Fruit fly (Drosophila melanogaster) whole organism, wandering third instar larva: ENCODE measurements around the gene CG13810.

Experiments used
- CG9705 ChIP-seq: fragments of 200-800 bp; sonication (Bioruptor generic); optimal IDR thresholded peaks from 2 replicates; lab custom pipeline; 2018; ENCODE audit warnings: missing biosample characterization, mild to moderate bottlenecking, missing genetic modification characterization
- CrebA ChIP-seq: fragments of 200-800 bp; sonication (Bioruptor generic); optimal IDR thresholded peaks from 2 replicates; lab custom pipeline; 2016; ENCODE audit warnings: missing biosample characterization, mild to moderate bottlenecking, missing genetic modification characterization, borderline replicate concordance
- Dfd ChIP-seq: fragments of >200 bp; optimal IDR thresholded peaks from 2 replicates; lab custom pipeline; 2017; ENCODE audit warnings: missing biosample characterization, missing genetic modification characterization
- Dif ChIP-seq: fragments of 200-275, 200-300 bp; sonication (Bioruptor generic); optimal IDR thresholded peaks from 2 replicates; lab custom pipeline; 2018; ENCODE audit warnings: missing biosample characterization, missing genetic modification characterization; ENCODE audit not compliant: partially characterized antibody
- GATAd ChIP-seq: sonication (Bioruptor generic); optimal IDR thresholded peaks from 2 replicates; lab custom pipeline; 2016; ENCODE audit warnings: missing biosample characterization, missing genetic modification characterization
- HLH106 ChIP-seq: fragments of 200-800 bp; optimal IDR thresholded peaks from 3 replicates; lab custom pipeline; 2019; ENCODE audit warnings: missing biosample characterization, mild to moderate bottlenecking, missing genetic modification characterization, moderate library complexity
- Hnf4 ChIP-seq: fragments of 200-800 bp; sonication (Bioruptor generic); optimal IDR thresholded peaks from 2 replicates; lab custom pipeline; 2016; ENCODE audit warnings: missing biosample characterization, mild to moderate bottlenecking, missing genetic modification characterization
- Hr78 ChIP-seq: fragments of >200 bp; optimal IDR thresholded peaks from 2 replicates; lab custom pipeline; 2017; ENCODE audit warnings: missing biosample characterization, missing genetic modification characterization
- Hr83 ChIP-seq: fragments of 200-300 bp; sonication (Bioruptor generic); optimal IDR thresholded peaks from 2 replicates; lab custom pipeline; 2016; ENCODE audit warnings: missing biosample characterization, mild to moderate bottlenecking, missing genetic modification characterization, moderate library complexity; ENCODE audit not compliant: poor library complexity, severe bottlenecking
- Jra ChIP-seq: sonication (Bioruptor generic); optimal IDR thresholded peaks from 2 replicates; lab custom pipeline; 2016; ENCODE audit warnings: missing biosample characterization, missing genetic modification characterization
- Mio ChIP-seq: sonication (Bioruptor generic); optimal IDR thresholded peaks from 2 replicates; lab custom pipeline; 2016; ENCODE audit warnings: missing biosample characterization, missing genetic modification characterization
- Myc ChIP-seq: fragments of >200 bp; optimal IDR thresholded peaks from 2 replicates; lab custom pipeline; 2017
- N ChIP-seq: fragments of >200 bp; optimal IDR thresholded peaks from 2 replicates; lab custom pipeline; 2018; ENCODE audit warnings: missing biosample characterization, missing external identifiers, missing genetic modification characterization
- OdsH ChIP-seq: fragments of 200-800 bp; sonication (Bioruptor generic); optimal IDR thresholded peaks from 2 replicates; lab custom pipeline; 2016; ENCODE audit warnings: missing biosample characterization, mild to moderate bottlenecking, missing genetic modification characterization
- Rel ChIP-seq, 2 experiments: fragments of 200-800 bp; sonication (Bioruptor generic) in 1 of 2; optimal IDR thresholded peaks; 2 replicates in 1 of 2; 3 replicates in 1 of 2; lab custom pipeline; 2016 to 2019; ENCODE audit warnings: mild to moderate bottlenecking in 2 of 2, missing biosample characterization in 2 of 2, missing genetic modification characterization in 2 of 2, moderate library complexity in 1 of 2
- Sp1 ChIP-seq: fragments of 200-800 bp; sonication (Bioruptor generic); optimal IDR thresholded peaks from 3 replicates; lab custom pipeline; 2019; ENCODE audit warnings: missing biosample characterization, mild to moderate bottlenecking, missing genetic modification characterization, moderate library complexity
- Vsx2 ChIP-seq: fragments of 200-300, 225-300 bp; sonication (Bioruptor generic); optimal IDR thresholded peaks from 2 replicates; lab custom pipeline; 2018; ENCODE audit warnings: missing biosample characterization, missing genetic modification characterization; ENCODE audit not compliant: partially characterized antibody
- br ChIP-seq: fragments of 200-800 bp; sonication (Bioruptor generic); optimal IDR thresholded peaks from 2 replicates; lab custom pipeline; 2016; ENCODE audit warnings: missing biosample characterization, missing genetic modification characterization
- brk ChIP-seq: fragments of 200-800 bp; sonication (Bioruptor generic); optimal IDR thresholded peaks from 2 replicates; lab custom pipeline; 2016; ENCODE audit warnings: missing biosample characterization, mild to moderate bottlenecking, missing genetic modification characterization
- dl ChIP-seq, 2 experiments: fragments of 175-275, 200-275 bp in 1 of 2; fragments of 200-275 bp in 1 of 2; sonication (Bioruptor generic); optimal IDR thresholded peaks; lab custom pipeline; 2018; ENCODE audit warnings: mild to moderate bottlenecking in 2 of 2, missing biosample characterization in 2 of 2, missing genetic modification characterization in 2 of 2, moderate library complexity in 2 of 2; ENCODE audit not compliant: partially characterized antibody in 2 of 2, insufficient read depth in 1 of 2
- dmrt93B ChIP-seq: fragments of 200-800 bp; sonication (Bioruptor generic); optimal IDR thresholded peaks from 2 replicates; lab custom pipeline; 2018; ENCODE audit warnings: missing biosample characterization, mild to moderate bottlenecking, missing genetic modification characterization
- dsf ChIP-seq: sonication (Bioruptor generic); optimal IDR thresholded peaks from 2 replicates; lab custom pipeline; 2016; ENCODE audit warnings: missing biosample characterization, missing genetic modification characterization, borderline replicate concordance
- ey ChIP-seq: fragments of 200-800 bp; sonication (Bioruptor generic); optimal IDR thresholded peaks from 2 replicates; lab custom pipeline; 2016; ENCODE audit warnings: missing biosample characterization, missing genetic modification characterization
- foxo ChIP-seq, 2 experiments: fragments of 200-800 bp; sonication (Bioruptor generic); optimal IDR thresholded peaks; 2 replicates in 1 of 2; 3 replicates in 1 of 2; lab custom pipeline; 2016 to 2017; ENCODE audit warnings: missing biosample characterization in 2 of 2, missing genetic modification characterization in 2 of 2
- fru ChIP-seq: fragments of 200-800 bp; sonication (Bioruptor generic); optimal IDR thresholded peaks from 3 replicates; lab custom pipeline; 2016; ENCODE audit warnings: missing biosample characterization, mild to moderate bottlenecking, missing genetic modification characterization
- h ChIP-seq: fragments of 200-800 bp; sonication (Bioruptor generic); optimal IDR thresholded peaks from 3 replicates; lab custom pipeline; 2016; ENCODE audit warnings: missing biosample characterization, mild to moderate bottlenecking, missing genetic modification characterization
- jim ChIP-seq: fragments of 175-275, 200-325 bp; sonication (Bioruptor generic); optimal IDR thresholded peaks from 2 replicates; lab custom pipeline; 2016; ENCODE audit warnings: missing biosample characterization, mild to moderate bottlenecking, missing genetic modification characterization
- lola ChIP-seq: fragments of >200 bp; optimal IDR thresholded peaks from 2 replicates; lab custom pipeline; 2017; ENCODE audit warnings: missing biosample characterization, missing genetic modification characterization
- pan ChIP-seq: fragments of >200 bp; optimal IDR thresholded peaks from 2 replicates; lab custom pipeline; 2017
- psq ChIP-seq: fragments of 200-800 bp; sonication (Bioruptor generic); optimal IDR thresholded peaks from 3 replicates; lab custom pipeline; 2017; ENCODE audit warnings: missing biosample characterization, mild to moderate bottlenecking, missing genetic modification characterization, moderate library complexity
- rgr ChIP-seq: fragments of 200-800 bp; sonication (Bioruptor generic); optimal IDR thresholded peaks from 3 replicates; lab custom pipeline; 2016; ENCODE audit warnings: missing biosample characterization, mild to moderate bottlenecking, missing genetic modification characterization
- sage ChIP-seq: fragments of 200-800 bp; sonication (Bioruptor generic); optimal IDR thresholded peaks from 2 replicates; lab custom pipeline; 2016; ENCODE audit warnings: missing biosample characterization, mild to moderate bottlenecking, missing genetic modification characterization
- sv ChIP-seq: fragments of 200-800 bp; sonication (Bioruptor generic); optimal IDR thresholded peaks from 3 replicates; lab custom pipeline; 2016; ENCODE audit warnings: missing biosample characterization, missing genetic modification characterization
- tai ChIP-seq: sonication (Bioruptor generic); optimal IDR thresholded peaks from 2 replicates; lab custom pipeline; 2016; ENCODE audit warnings: missing biosample characterization, missing genetic modification characterization
- usp ChIP-seq: fragments of >200 bp; optimal IDR thresholded peaks from 2 replicates; lab custom pipeline; 2017; ENCODE audit warnings: missing biosample characterization, missing genetic modification characterization
- woc ChIP-seq: sonication (Bioruptor generic); optimal IDR thresholded peaks from 2 replicates; lab custom pipeline; 2016; ENCODE audit warnings: missing biosample characterization, mild to moderate bottlenecking, missing genetic modification characterization

The CG13810 gene

dm6 chr3L:2152730-2153129 is 33.0 kb upstream of the CG13810 start:
- TF ChIP-seq OdsH (GFP tag; lab: Kevin White, UChicago) = peak; percentile 27
- peak; percentile 49 for TF ChIP-seq rgr (GFP tag; lab: Kevin White, UChicago)
- TF ChIP-seq fru (GFP tag; lab: Kevin White, UChicago) = peak; percentile 26
- TF ChIP-seq h (GFP tag; lab: Kevin White, UChicago) = peak; percentile 23
- no peak for TF ChIP-seq HLH106 (tag; lab: Kevin White, UChicago)
- no peak for TF ChIP-seq usp
- peak; percentile 33 for TF ChIP-seq Myc (lab: Kevin White, UChicago)
- no peak for TF ChIP-seq psq (GFP tag; lab: Kevin White, UChicago)
- TF ChIP-seq, all 38 proteins: peak for 5

- TF ChIP-seq HLH106 (tag; lab: Kevin White, UChicago) (no peak), CrebA (GFP tag; lab: Kevin White, UChicago) (no peak), OdsH (GFP tag; lab: Kevin White, UChicago) (no peak), Rel (GFP tag; optimal IDR thresholded peaks at IDR 0.05; lab: Kevin White, UChicago) (no peak), Rel (tag; optimal IDR thresholded peaks at IDR 0.05; lab: Kevin White, UChicago) (no peak), N (no peak), Dif (GFP tag; lab: Kevin White, UChicago) (no peak), sv (no peak), h (GFP tag; lab: Kevin White, UChicago) (no peak), Dfd (GFP tag; lab: Kevin White, UChicago) (no peak), dl (GFP tag; optimal IDR thresholded peaks at IDR 0.05; lab: Kevin White, UChicago; ENCODE audit: insufficient read depth in 1 of 2, partially characterized antibody in 2 of 2) (no peak), dmrt93B (GFP tag; lab: Kevin White, UChicago) (no peak), Hr78 (GFP tag; lab: Kevin White, UChicago) (no peak), GATAd (no peak), rgr (GFP tag; lab: Kevin White, UChicago) (no peak), dsf (GFP tag; lab: Kevin White, UChicago) (no peak), Myc (lab: Kevin White, UChicago) (no peak), psq (GFP tag; lab: Kevin White, UChicago) (no peak), Jra (no peak)
- TF ChIP-seq, all 38 proteins: peak for 0
Observed at dm6 chr3L:2157427-2157931, 28.3 kb upstream of the CG13810 start.

dm6 chr3L:2158689-2159310 is 26.9 kb upstream of the CG13810 start:
- peak in 1 of 2 experiments; percentile 9 for TF ChIP-seq foxo (GFP tag; optimal IDR thresholded peaks at IDR 0.05; lab: Kevin White, UChicago)
- TF ChIP-seq h (GFP tag; lab: Kevin White, UChicago) = peak; percentile 24
- TF ChIP-seq dmrt93B (GFP tag; lab: Kevin White, UChicago) = no peak
- TF ChIP-seq N = no peak

dm6 chr3L:2159817-2160216 is 25.9 kb upstream of the CG13810 start:
- TF ChIP-seq OdsH (GFP tag; lab: Kevin White, UChicago) (no peak), psq (GFP tag; lab: Kevin White, UChicago) (no peak), sv (no peak), Dif (GFP tag; lab: Kevin White, UChicago) (no peak), Mio (GFP tag; lab: Kevin White, UChicago) (no peak), br (GFP tag; lab: Kevin White, UChicago) (no peak), Jra (no peak), brk (GFP tag; lab: Kevin White, UChicago) (no peak), Vsx2 (no peak)

dm6 chr3L:2162019-2162418 is 23.7 kb upstream of the CG13810 start:
- TF ChIP-seq woc (peak; percentile 58), N (no peak), Mio (GFP tag; lab: Kevin White, UChicago) (no peak), Hnf4 (GFP tag; lab: Kevin White, UChicago) (peak; percentile 60), lola (GFP tag; lab: Kevin White, UChicago) (no peak), brk (GFP tag; lab: Kevin White, UChicago) (no peak), Dfd (GFP tag; lab: Kevin White, UChicago) (no peak), sage (GFP tag; lab: Kevin White, UChicago) (peak; percentile 81), HLH106 (tag; lab: Kevin White, UChicago) (peak; percentile 79), Rel (GFP tag; optimal IDR thresholded peaks at IDR 0.05; lab: Kevin White, UChicago) (no peak), Rel (tag; optimal IDR thresholded peaks at IDR 0.05; lab: Kevin White, UChicago) (peak; percentile 3), rgr (GFP tag; lab: Kevin White, UChicago) (peak; percentile 67), h (GFP tag; lab: Kevin White, UChicago) (peak; percentile 88), CG9705 (GFP tag; lab: Kevin White, UChicago) (peak; percentile 33), tai (GFP tag; lab: Kevin White, UChicago) (peak; percentile 67), jim (GFP tag; lab: Kevin White, UChicago) (no peak), pan (lab: Kevin White, UChicago) (no peak), Vsx2 (no peak), Jra (no peak), sv (peak; percentile 13), GATAd (no peak), psq (GFP tag; lab: Kevin White, UChicago) (peak; percentile 44), foxo (GFP tag; optimal IDR thresholded peaks at IDR 0.05; lab: Kevin White, UChicago) (peak in 1 of 2 experiments; percentile 83), ey (GFP tag; lab: Kevin White, UChicago) (peak; percentile 74), CrebA (GFP tag; lab: Kevin White, UChicago) (no peak), Hr83 (GFP tag; lab: Kevin White, UChicago) (no peak), Sp1 (GFP tag; lab: Kevin White, UChicago) (peak; percentile 70), dmrt93B (GFP tag; lab: Kevin White, UChicago) (peak; percentile 73)
